Fruit fly (Drosophila melanogaster) whole organism, embryonic: ENCODE data around the gene CG7530.

Experiments used
- CG15073 ChIP-seq: fragments of 200-800 bp; sonication (Bioruptor generic); optimal IDR thresholded peaks from 2 replicates; lab custom pipeline; 2016; ENCODE audit warnings: missing biosample characterization, missing genetic modification characterization
- CG2202 ChIP-seq: fragments of 200-800 bp; sonication (Bioruptor generic); optimal IDR thresholded peaks from 2 replicates; lab custom pipeline; 2018; ENCODE audit warnings: missing biosample characterization, mild to moderate bottlenecking, missing genetic modification characterization
- NFAT ChIP-seq: fragments of 200-800 bp; sonication (Bioruptor generic); IDR thresholded peaks from 2 replicates; pipeline ENCODE4 v1.3.6; 2022; ENCODE audit warnings: missing biosample characterization, missing genetic modification characterization
- dati ChIP-seq: fragments of 200-800 bp; sonication (Bioruptor generic); IDR thresholded peaks from 2 replicates; pipeline ENCODE4 v1.3.6; 2022; ENCODE audit warnings: missing biosample characterization, missing genetic modification characterization
- disco-r ChIP-seq: fragments of 200-800 bp; sonication (Bioruptor generic); optimal IDR thresholded peaks from 2 replicates; lab custom pipeline; 2016; ENCODE audit warnings: missing biosample characterization, missing genetic modification characterization
- ftz-f1 ChIP-seq: fragments of 200-800 bp; sonication (Bioruptor generic); optimal IDR thresholded peaks from 2 replicates; lab custom pipeline; 2016; ENCODE audit warnings: missing biosample characterization, missing genetic modification characterization
- grau ChIP-seq: fragments of 200-800 bp; optimal IDR thresholded peaks from 3 replicates; lab custom pipeline; 2019; ENCODE audit warnings: missing biosample characterization, mild to moderate bottlenecking, missing genetic modification characterization, moderate library complexity
- maf-S ChIP-seq: fragments of 200-800 bp; sonication (Bioruptor generic); optimal IDR thresholded peaks from 2 replicates; lab custom pipeline; 2016; ENCODE audit warnings: missing biosample characterization, missing genetic modification characterization
- nom ChIP-seq: fragments of 200-800 bp; sonication (Bioruptor generic); optimal IDR thresholded peaks from 2 replicates; lab custom pipeline; 2017; ENCODE audit warnings: missing biosample characterization, missing genetic modification characterization, mild to moderate bottlenecking, moderate library complexity, missing genetic modification reagents
- row ChIP-seq: fragments of 200-800 bp; sonication (Bioruptor generic); IDR thresholded peaks from 3 replicates; pipeline ENCODE4 v1.3.6; 2022; ENCODE audit warnings: missing biosample characterization, missing genetic modification characterization

dm6 chr3R:14747259-14747856, 16.0 kb upstream of the CG7530 start:
- TF ChIP-seq nom (GFP tag; lab: Kevin White, UChicago) (no peak), NFAT (GFP tag; lab: Robert Waterston, UW) (no peak), grau (tag; lab: Kevin White, UChicago) (no peak), row (GFP tag; lab: Robert Waterston, UW) (no peak), ftz-f1 (GFP tag; lab: Kevin White, UChicago) (no peak), dati (GFP tag; lab: Robert Waterston, UW) (no peak), disco-r (GFP tag; lab: Kevin White, UChicago) (no peak), CG15073 (GFP tag; lab: Kevin White, UChicago) (no peak), maf-S (GFP tag; lab: Kevin White, UChicago) (no peak), CG2202 (tag; lab: Kevin White, UChicago) (no peak)
